Fruit fly (Drosophila melanogaster) whole organism, prepupa: ENCODE measurements around the gene Sh.

Experiments used
- CG10631 ChIP-seq: fragments of 200-800 bp; sonication (Bioruptor generic); optimal IDR thresholded peaks from 2 replicates; lab custom pipeline; 2016; ENCODE audit warnings: missing biosample characterization, missing genetic modification characterization
- CG11762 ChIP-seq: fragments of 200-800 bp; sonication (Bioruptor generic); optimal IDR thresholded peaks from 3 replicates; lab custom pipeline; 2016; ENCODE audit warnings: missing biosample characterization, missing genetic modification characterization; ENCODE audit not compliant: insufficient read depth
- CG34406 ChIP-seq: fragments of 200-800 bp; sonication (Bioruptor generic); optimal IDR thresholded peaks from 3 replicates; lab custom pipeline; 2016; ENCODE audit warnings: missing biosample characterization, missing genetic modification characterization
- CG6276 ChIP-seq: fragments of 200-800 bp; sonication (Bioruptor generic); optimal IDR thresholded peaks from 2 replicates; lab custom pipeline; 2017; ENCODE audit warnings: missing biosample characterization, mild to moderate bottlenecking, missing genetic modification characterization
- CG6854 ChIP-seq: fragments of 200-800 bp; sonication (Bioruptor generic); optimal IDR thresholded peaks from 2 replicates; lab custom pipeline; 2017; ENCODE audit warnings: missing biosample characterization, mild to moderate bottlenecking, missing genetic modification characterization
- Hr39 ChIP-seq: fragments of 200-800 bp; sonication (Bioruptor generic); optimal IDR thresholded peaks from 2 replicates; lab custom pipeline; 2016; ENCODE audit warnings: missing biosample characterization, missing genetic modification characterization
- Sox14 ChIP-seq: fragments of 200-800 bp; sonication (Bioruptor generic); optimal IDR thresholded peaks from 3 replicates; lab custom pipeline; 2016; ENCODE audit warnings: missing biosample characterization, missing genetic modification characterization
- cyc ChIP-seq: fragments of 200-800 bp; sonication (Bioruptor generic); optimal IDR thresholded peaks from 3 replicates; lab custom pipeline; 2016; ENCODE audit warnings: missing biosample characterization, missing genetic modification characterization
- dsx ChIP-seq: fragments of 200-800 bp; optimal IDR thresholded peaks from 3 replicates; lab custom pipeline; 2019; ENCODE audit warnings: missing biosample characterization, mild to moderate bottlenecking, missing genetic modification characterization, moderate library complexity; ENCODE audit not compliant: poor library complexity, severe bottlenecking
- esn ChIP-seq: fragments of 200-800 bp; sonication (Bioruptor generic); optimal IDR thresholded peaks from 2 replicates; lab custom pipeline; 2016; ENCODE audit warnings: missing biosample characterization, mild to moderate bottlenecking, missing genetic modification characterization, moderate library complexity

DNA sequence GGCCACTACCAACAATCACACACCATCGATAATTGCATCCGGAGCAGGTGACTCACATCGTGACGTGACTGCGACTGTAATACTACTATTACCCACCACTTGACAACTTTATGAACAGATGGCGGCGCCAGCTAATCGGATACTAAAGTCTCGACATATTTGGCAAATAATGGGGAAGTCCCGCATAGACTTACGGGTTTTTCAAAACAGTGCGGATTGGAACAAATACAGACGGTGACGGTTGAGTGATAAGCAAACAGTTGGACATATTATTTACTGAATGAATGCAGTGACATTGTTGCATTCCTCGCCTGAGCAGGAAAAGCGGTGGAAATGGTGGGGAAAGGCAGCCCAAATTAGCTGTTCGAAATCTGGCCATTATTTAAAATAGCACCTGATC, 186.5 kb downstream of the Sh start:
- TF ChIP-seq cyc (GFP tag; lab: Kevin White, UChicago) (no peak), CG10631 (GFP tag; lab: Kevin White, UChicago) (no peak), CG11762 (GFP tag; lab: Kevin White, UChicago) (no peak), dsx (peak; percentile 73), Sox14 (GFP tag; lab: Kevin White, UChicago) (no peak), CG6854 (GFP tag; lab: Kevin White, UChicago) (no peak), Hr39 (GFP tag; lab: Kevin White, UChicago) (no peak), CG6276 (GFP tag; lab: Kevin White, UChicago) (no peak), esn (GFP tag; lab: Kevin White, UChicago) (no peak), CG34406 (GFP tag; lab: Kevin White, UChicago) (no peak)
